Worm (Caenorhabditis elegans): ENCODE data around the gene C04C3.14.

- no peak for TF ChIP-seq dpff-1 (tag; optimal IDR thresholded peaks at IDR 0.05)
- TF ChIP-seq aptf-3 (GFP tag; IDR thresholded peaks at IDR 0.05): no peak
These were observed 48.4 kb downstream of the C04C3.14 start, which contains the start of gene F09D12.2 for ce11 chrIV:3444101-3444500.
